Worm (Caenorhabditis elegans): ENCODE measurements around the gene lgc-32.

- TF ChIP-seq pha-4 (GFP tag; IDR thresholded peaks at IDR 0.05) (no peak), pha-4 (tag; optimal IDR thresholded peaks at IDR 0.05) (no peak), F49E8.2 (tag; optimal IDR thresholded peaks at IDR 0.05; ENCODE audit: borderline replicate concordance) (no peak), nhr-48 (tag; optimal IDR thresholded peaks at IDR 0.05) (no peak), nhr-25 (tag; optimal IDR thresholded peaks at IDR 0.05; ENCODE audit: borderline replicate concordance, insufficient read depth) (no peak), lin-13 (GFP tag; optimal IDR thresholded peaks at IDR 0.05) (no peak), lsy-2 (tag; optimal IDR thresholded peaks at IDR 0.05) (no peak)
Measured at ce11 chrX:691613-692012, 19.7 kb downstream of the lgc-32 start, which contains the start of gene ncam-1.
